Worm (Caenorhabditis elegans): ENCODE data around the gene cyn-3.

DNA sequence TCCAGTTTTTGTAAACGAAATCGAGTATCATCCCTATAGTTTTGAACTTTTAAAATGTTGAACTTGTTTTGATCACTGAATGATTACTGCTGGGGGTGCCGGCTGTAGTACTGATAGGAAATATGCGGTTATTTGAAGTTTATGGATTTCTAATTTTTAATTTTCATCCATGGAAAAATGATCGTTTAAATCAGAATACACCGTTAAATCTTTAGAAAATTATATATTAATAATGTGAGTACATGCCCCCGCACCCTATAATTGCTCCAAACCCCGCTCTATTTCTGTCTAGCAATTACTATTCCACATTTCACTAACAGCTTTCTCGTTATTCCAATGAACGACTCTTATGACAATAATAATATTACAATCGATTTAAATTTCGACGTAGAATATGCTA is 10.0 kb downstream of the cyn-3 start, which contains the start of gene Y75B12B.10:
- TF ChIP-seq pha-4 (tag; optimal IDR thresholded peaks at IDR 0.05) = no peak
- no peak for TF ChIP-seq dve-1 (tag; optimal IDR thresholded peaks at IDR 0.05)
- TF ChIP-seq ama-1 (optimal IDR thresholded peaks at IDR 0.05) = no peak
